Worm (Caenorhabditis elegans) whole organism, early embryonic: ENCODE measurements around the gene math-1.

Experiments
- hmbx-1 ChIP-seq: sonication (generic microtip); optimal IDR thresholded peaks from 2 replicates; lab custom pipeline; 2016; ENCODE audit warnings: mild to moderate bottlenecking, missing genetic modification characterization, missing compliant biosample characterization
- scrt-1 ChIP-seq: fragments of 200-800 bp; sonication (Bioruptor generic); IDR thresholded peaks from 2 replicates; pipeline ENCODE4 v1.3.6; 2022; ENCODE audit warnings: missing genetic modification characterization, missing compliant biosample characterization

ce11 chrII:2042447-2042846 lies 4.0 kb downstream of the math-1 start, which contains the start of gene bath-20:
- TF ChIP-seq scrt-1 (GFP tag; lab: Robert Waterston, UW), result no peak
- no peak for TF ChIP-seq hmbx-1 (tag; lab: Kevin White, UChicago)
